Fruit fly (Drosophila melanogaster) whole organism, embryonic: ENCODE data around the gene CAH7.
A peak's percentile ranks its signal among the peaks of the same experiment; 100 is the strongest.

ENCODE experiments used
- Ada2b ChIP-seq: fragments of 200-800 bp; sonication (Bioruptor generic); IDR thresholded peaks from 2 replicates; pipeline ENCODE4 v1.3.6; 2022; ENCODE audit warnings: missing biosample characterization, missing genetic modification characterization
- Adf1 ChIP-seq: fragments of 200-800 bp; sonication (Bioruptor generic); IDR thresholded peaks from 2 replicates; pipeline ENCODE4 v1.3.6; 2022; ENCODE audit warnings: missing biosample characterization, missing genetic modification characterization
- Atf6 ChIP-seq: fragments of 200-800 bp; sonication (Bioruptor generic); IDR thresholded peaks from 2 replicates; pipeline ENCODE4 v1.3.6; 2022; ENCODE audit warnings: missing biosample characterization, missing genetic modification characterization
- C15 ChIP-seq: fragments of 200-800 bp; sonication (Bioruptor generic); IDR thresholded peaks from 3 replicates; pipeline ENCODE4 v1.3.6; 2022; ENCODE audit warnings: missing biosample characterization, missing genetic modification characterization
- CG10267 ChIP-seq: fragments of 200-800 bp; sonication (Bioruptor generic); optimal IDR thresholded peaks from 2 replicates; lab custom pipeline; 2018; ENCODE audit warnings: missing biosample characterization, mild to moderate bottlenecking, missing genetic modification characterization, moderate library complexity
- CG11456 ChIP-seq: fragments of 200-800 bp; sonication (Bioruptor generic); IDR thresholded peaks from 3 replicates; pipeline ENCODE4 v1.3.6; 2022; ENCODE audit warnings: missing biosample characterization, missing genetic modification characterization
- CG11696 ChIP-seq: fragments of 200-800 bp; sonication (Bioruptor generic); IDR thresholded peaks from 2 replicates; pipeline ENCODE4 v1.3.6; 2022; ENCODE audit warnings: missing biosample characterization, missing genetic modification characterization
- CG12071 ChIP-seq: fragments of 200-800 bp; sonication (Bioruptor generic); optimal IDR thresholded peaks from 3 replicates; lab custom pipeline; 2018; ENCODE audit warnings: missing biosample characterization, mild to moderate bottlenecking, missing genetic modification characterization
- CG12744 ChIP-seq: fragments of 200-800 bp; sonication (Bioruptor generic); optimal IDR thresholded peaks from 2 replicates; lab custom pipeline; 2016; ENCODE audit warnings: missing biosample characterization, missing genetic modification characterization
- CG13296 ChIP-seq: fragments of 200-800 bp; sonication (Bioruptor generic); optimal IDR thresholded peaks from 3 replicates; lab custom pipeline; 2018; ENCODE audit warnings: missing biosample characterization, mild to moderate bottlenecking, missing genetic modification characterization
- CG13424 ChIP-seq: fragments of 200-800 bp; sonication (Bioruptor generic); optimal IDR thresholded peaks from 2 replicates; lab custom pipeline; 2019; ENCODE audit warnings: missing biosample characterization, mild to moderate bottlenecking, missing genetic modification characterization, moderate library complexity
- CG15601 ChIP-seq: fragments of 200-800 bp; sonication (Bioruptor generic); optimal IDR thresholded peaks from 3 replicates; lab custom pipeline; 2019; ENCODE audit warnings: missing biosample characterization, mild to moderate bottlenecking, missing genetic modification characterization, moderate library complexity
- CG17568 ChIP-seq: fragments of 200-800 bp; sonication (Bioruptor generic); optimal IDR thresholded peaks from 2 replicates; lab custom pipeline; 2018; ENCODE audit warnings: missing biosample characterization, mild to moderate bottlenecking, missing genetic modification characterization, moderate library complexity
- CG1792 ChIP-seq: fragments of 200-800 bp; sonication (Bioruptor generic); optimal IDR thresholded peaks from 2 replicates; lab custom pipeline; 2016; ENCODE audit warnings: missing biosample characterization, missing genetic modification characterization
- CG2678 ChIP-seq: fragments of 200-800 bp; sonication (Bioruptor generic); optimal IDR thresholded peaks from 3 replicates; lab custom pipeline; 2019; ENCODE audit warnings: missing biosample characterization, mild to moderate bottlenecking, missing genetic modification characterization, moderate library complexity
- CG31365 ChIP-seq: fragments of 200-800 bp; sonication (Bioruptor generic); optimal IDR thresholded peaks from 2 replicates; lab custom pipeline; 2018; ENCODE audit warnings: missing biosample characterization, mild to moderate bottlenecking, missing genetic modification characterization
- CG3726 ChIP-seq: fragments of 200-800 bp; sonication (Bioruptor generic); IDR thresholded peaks from 3 replicates; pipeline ENCODE4, ENCODE4 v1.3.6; 2022; ENCODE audit warnings: missing biosample characterization, missing genetic modification characterization
- CG4424 ChIP-seq: fragments of 200-800 bp; sonication (Bioruptor generic); optimal IDR thresholded peaks from 3 replicates; lab custom pipeline; 2016; ENCODE audit warnings: missing biosample characterization, missing genetic modification characterization
- CG6854 ChIP-seq: fragments of 200-800 bp; sonication (Bioruptor generic); optimal IDR thresholded peaks from 3 replicates; lab custom pipeline; 2017; ENCODE audit warnings: missing biosample characterization, mild to moderate bottlenecking, missing genetic modification characterization
- CG7357 ChIP-seq: fragments of 200-800 bp; sonication (Bioruptor generic); IDR thresholded peaks from 3 replicates; pipeline ENCODE4 v1.3.6; 2022; ENCODE audit warnings: missing biosample characterization, missing genetic modification characterization
- CG7786 ChIP-seq: fragments of 200-800 bp; sonication (Bioruptor generic); optimal IDR thresholded peaks from 2 replicates; lab custom pipeline; 2016; ENCODE audit warnings: missing biosample characterization, missing genetic modification characterization
- CG7928 ChIP-seq: fragments of 200-800 bp; sonication (Bioruptor generic); optimal IDR thresholded peaks from 2 replicates; lab custom pipeline; 2017; ENCODE audit warnings: missing biosample characterization, mild to moderate bottlenecking, missing genetic modification characterization
- CG8765 ChIP-seq: fragments of 200-800 bp; sonication (Bioruptor generic); IDR thresholded peaks from 2 replicates; pipeline ENCODE4 v1.3.6; 2022; ENCODE audit warnings: missing biosample characterization, missing genetic modification characterization
- CG9817 ChIP-seq: fragments of 200-800 bp; sonication (Bioruptor generic); optimal IDR thresholded peaks from 2 replicates; lab custom pipeline; 2018; ENCODE audit warnings: missing biosample characterization, mild to moderate bottlenecking, missing genetic modification characterization, moderate library complexity
- Dll ChIP-seq: fragments of 200-800 bp; sonication (Bioruptor generic); IDR thresholded peaks from 4 replicates; pipeline ENCODE4 v1.3.6; 2022; ENCODE audit warnings: missing biosample characterization, missing genetic modification characterization; ENCODE audit not compliant: partially characterized antibody
- HHEX ChIP-seq: fragments of 200-800 bp; sonication (Bioruptor generic); optimal IDR thresholded peaks from 3 replicates; lab custom pipeline; 2017; ENCODE audit warnings: missing biosample characterization, mild to moderate bottlenecking, missing genetic modification characterization, missing genetic modification reagents
- Hr3 ChIP-seq: fragments of 200-800 bp; sonication (Bioruptor generic); optimal IDR thresholded peaks from 3 replicates; lab custom pipeline; 2016; ENCODE audit warnings: missing biosample characterization, missing genetic modification characterization
- Mes4 ChIP-seq: fragments of 200-800 bp; sonication (Bioruptor generic); optimal IDR thresholded peaks from 2 replicates; lab custom pipeline; 2016; ENCODE audit warnings: missing biosample characterization, missing genetic modification characterization
- Nf-YB ChIP-seq: fragments of 200-800 bp; sonication (Bioruptor generic); optimal IDR thresholded peaks from 3 replicates; lab custom pipeline; 2019; ENCODE audit warnings: missing biosample characterization, mild to moderate bottlenecking, missing genetic modification characterization, moderate library complexity
- PHDP ChIP-seq: fragments of 200-800 bp; sonication (Bioruptor generic); optimal IDR thresholded peaks from 3 replicates; lab custom pipeline; 2018; ENCODE audit warnings: missing biosample characterization, mild to moderate bottlenecking, missing genetic modification characterization, moderate library complexity
- Rfx ChIP-seq: fragments of 200-800 bp; sonication (Bioruptor generic); IDR thresholded peaks from 2 replicates; pipeline ENCODE4 v1.3.6; 2022; ENCODE audit warnings: missing biosample characterization, missing genetic modification characterization
- Sin3A ChIP-seq: fragments of >200 bp; optimal IDR thresholded peaks from 2 replicates; lab custom pipeline; 2018
- Sox100B ChIP-seq: fragments of 200-800 bp; sonication (Bioruptor generic); optimal IDR thresholded peaks from 3 replicates; lab custom pipeline; 2018; ENCODE audit warnings: missing biosample characterization, mild to moderate bottlenecking, missing genetic modification characterization
- TFAM ChIP-seq: fragments of 200-800 bp; sonication (Bioruptor generic); optimal IDR thresholded peaks from 2 replicates; lab custom pipeline; 2017; ENCODE audit warnings: missing biosample characterization, missing genetic modification characterization, inconsistent platforms
- Trl ChIP-seq, 3 experiments: fragments of >200 bp in 2 of 3; fragments of 200-800 bp in 1 of 3; sonication (Bioruptor generic) in 1 of 3; optimal IDR thresholded peaks; 2 replicates in 1 of 3; 3 replicates in 2 of 3; lab custom pipeline; 2016 to 2017; ENCODE audit warnings: missing biosample characterization in 1 of 3, missing genetic modification characterization in 1 of 3
- Xrp1 ChIP-seq: fragments of 200-800 bp; sonication (Bioruptor generic); IDR thresholded peaks from 2 replicates; pipeline ENCODE4 v1.3.6; 2022; ENCODE audit warnings: missing biosample characterization, missing genetic modification characterization
- az2 ChIP-seq: fragments of 200-800 bp; sonication (Bioruptor generic); optimal IDR thresholded peaks from 3 replicates; lab custom pipeline; 2016; ENCODE audit warnings: missing biosample characterization, missing genetic modification characterization
- bsh ChIP-seq, 2 experiments: fragments of 200-800 bp; sonication (Bioruptor generic); optimal IDR thresholded peaks; 2 replicates each; lab custom pipeline; 2017 to 2018; ENCODE audit warnings: mild to moderate bottlenecking in 2 of 2, missing biosample characterization in 2 of 2, missing genetic modification characterization in 2 of 2, moderate library complexity in 1 of 2
- chm ChIP-seq: fragments of 200-800 bp; sonication (Bioruptor generic); IDR thresholded peaks from 2 replicates; pipeline ENCODE4 v1.3.6; 2022; ENCODE audit warnings: missing biosample characterization, missing genetic modification characterization
- cwo ChIP-seq: fragments of 200-800 bp; sonication (Bioruptor generic); optimal IDR thresholded peaks from 3 replicates; lab custom pipeline; 2017; ENCODE audit warnings: missing biosample characterization, missing genetic modification characterization, mild to moderate bottlenecking, moderate library complexity, missing genetic modification reagents
- fd102C ChIP-seq: fragments of 200-800 bp; sonication (Bioruptor generic); optimal IDR thresholded peaks from 2 replicates; lab custom pipeline; 2018; ENCODE audit warnings: missing biosample characterization, mild to moderate bottlenecking, missing genetic modification characterization, moderate library complexity
- gro ChIP-seq: fragments of 200-800 bp; sonication (Bioruptor generic); optimal IDR thresholded peaks from 2 replicates; lab custom pipeline; 2016; ENCODE audit warnings: missing biosample characterization, missing genetic modification characterization
- org-1 ChIP-seq: fragments of 200-800 bp; sonication (Bioruptor generic); optimal IDR thresholded peaks from 2 replicates; lab custom pipeline; 2017; ENCODE audit warnings: missing biosample characterization, missing genetic modification characterization
- phol ChIP-seq: fragments of 200-800 bp; sonication (Bioruptor generic); optimal IDR thresholded peaks from 3 replicates; lab custom pipeline; 2018; ENCODE audit warnings: missing biosample characterization, mild to moderate bottlenecking, missing genetic modification characterization, moderate library complexity
- pum ChIP-seq: fragments of 200-800 bp; sonication (Bioruptor generic); optimal IDR thresholded peaks from 2 replicates; lab custom pipeline; 2016; ENCODE audit warnings: missing biosample characterization, missing genetic modification characterization
- sens ChIP-seq: fragments of 200-800 bp; sonication (Bioruptor generic); peaks from one replicate; lab custom pipeline; 2016; ENCODE audit warnings: missing biosample characterization, missing genetic modification characterization
- slou ChIP-seq: fragments of 200-800 bp; sonication (Bioruptor generic); optimal IDR thresholded peaks from 3 replicates; lab custom pipeline; 2016; ENCODE audit warnings: missing biosample characterization, missing genetic modification characterization
- tin ChIP-seq: fragments of 200-800 bp; sonication (Bioruptor generic); optimal IDR thresholded peaks from 3 replicates; lab custom pipeline; 2016; ENCODE audit warnings: missing biosample characterization, missing genetic modification characterization
- tio ChIP-seq: fragments of 200-800 bp; sonication (Bioruptor generic); optimal IDR thresholded peaks from 2 replicates; lab custom pipeline; 2017; ENCODE audit warnings: missing biosample characterization, missing genetic modification characterization, inconsistent platforms
- toy ChIP-seq: fragments of 200-800 bp; sonication (Bioruptor generic); IDR thresholded peaks from 2 replicates; pipeline ENCODE4 v1.3.6; 2022; ENCODE audit warnings: missing biosample characterization, missing genetic modification characterization
- zfh1 ChIP-seq: fragments of 200-800 bp; sonication (Bioruptor generic); IDR thresholded peaks from 3 replicates; pipeline ENCODE4 v1.3.6; 2022; ENCODE audit warnings: missing biosample characterization, missing genetic modification characterization

Gene CAH7

dm6 chr3R:10130091-10130490 lies 18.1 kb downstream of the CAH7 start (continued):
- TF ChIP-seq slou (GFP tag; lab: Kevin White, UChicago) (peak; percentile 11), CG2678 (peak; percentile 78), chm (GFP tag; lab: Robert Waterston, UW) (no peak), PHDP (peak; percentile 81), CG7928 (GFP tag; lab: Kevin White, UChicago) (no peak), Xrp1 (GFP tag; lab: Robert Waterston, UW) (peak; percentile 72; the same call in 1 of the 2 replicates), CG7786 (peak; percentile 25), tin (GFP tag; lab: Kevin White, UChicago) (peak; percentile 34), CG15601 (peak; percentile 23), toy (GFP tag; lab: Robert Waterston, UW) (no peak), CG13424 (tag; lab: Kevin White, UChicago) (peak; percentile 61), CG31365 (tag; lab: Kevin White, UChicago) (no peak), Ada2b (peak; percentile 50; the same call in 1 of the 2 replicates), Mes4 (no peak), CG7357 (GFP tag; lab: Robert Waterston, UW) (0 out of 3 replicates have a peak, but pooled peaks have one; percentile 53), az2 (GFP tag; lab: Kevin White, UChicago) (peak; percentile 55), CG1792 (no peak), HHEX (GFP tag; lab: Kevin White, UChicago) (peak; percentile 58), TFAM (GFP tag; lab: Kevin White, UChicago) (no peak), C15 (GFP tag; lab: Robert Waterston, UW) (no peak), bsh (GFP tag; optimal IDR thresholded peaks at IDR 0.05; lab: Kevin White, UChicago) (peak in 1 of 2 experiments; percentile 72), CG10267 (tag; lab: Kevin White, UChicago) (peak; percentile 52), tio (GFP tag; lab: Kevin White, UChicago) (peak; percentile 37), CG6854 (GFP tag; lab: Kevin White, UChicago) (peak; percentile 15), gro (GFP tag; lab: Kevin White, UChicago) (peak; percentile 49), CG11456 (GFP tag; lab: Robert Waterston, UW) (0 out of 3 replicates have a peak, but pooled peaks have one; percentile 20), CG13296 (peak; percentile 62), Nf-YB (GFP tag; lab: Kevin White, UChicago) (peak; percentile 24), CG3726 (GFP tag; lab: Robert Waterston, UW) (peak; percentile 63; the same call in 1 of the 3 replicates), Atf6 (peak; percentile 74), Trl (optimal IDR thresholded peaks at IDR 0.05; lab: Kevin White, UChicago) (no peak), Trl (GFP tag; optimal IDR thresholded peaks at IDR 0.05; lab: Kevin White, UChicago) (peak; percentile 21), Hr3 (GFP tag; lab: Kevin White, UChicago) (peak; percentile 20), CG12071 (GFP tag; lab: Kevin White, UChicago) (no peak), fd102C (GFP tag; lab: Kevin White, UChicago) (no peak), CG4424 (peak; percentile 46), CG17568 (GFP tag; lab: Kevin White, UChicago) (peak; percentile 56), Sox100B (peak; percentile 47), phol (tag; lab: Kevin White, UChicago) (peak; percentile 61), CG11696 (0 out of 2 replicates have a peak, but pooled peaks have one; percentile 33), Rfx (GFP tag; lab: Robert Waterston, UW) (peak; percentile 73; the same call in 1 of the 2 replicates), sens (GFP tag; lab: Kevin White, UChicago) (peak; percentile 91), CG12744 (peak; percentile 36), CG8765 (GFP tag; lab: Robert Waterston, UW) (0 out of 2 replicates have a peak, but pooled peaks have one; percentile 14), Sin3A (lab: Kevin White, UChicago) (no peak), Dll (GFP tag; lab: Robert Waterston, UW) (no peak), zfh1 (GFP tag; lab: Robert Waterston, UW) (peak; percentile 55; the same call in 1 of the 3 replicates), Adf1 (GFP tag; lab: Robert Waterston, UW) (peak; percentile 38; the same call in 1 of the 2 replicates), pum (GFP tag; lab: Kevin White, UChicago) (no peak), cwo (GFP tag; lab: Kevin White, UChicago) (peak; percentile 64), org-1 (GFP tag; lab: Kevin White, UChicago) (peak; percentile 45), CG9817 (peak; percentile 66)
